Fruit fly (Drosophila melanogaster) whole organism, embryonic: Measurements from ENCODE around the gene Dhod.

Source experiments
- Adf1 ChIP-seq: fragments of 200-800 bp; sonication (Bioruptor generic); IDR thresholded peaks from 2 replicates; pipeline ENCODE4 v1.3.6; 2022; ENCODE audit warnings: missing biosample characterization, missing genetic modification characterization
- Atf6 ChIP-seq: fragments of 200-800 bp; sonication (Bioruptor generic); IDR thresholded peaks from 2 replicates; pipeline ENCODE4 v1.3.6; 2022; ENCODE audit warnings: missing biosample characterization, missing genetic modification characterization
- CG11696 ChIP-seq: fragments of 200-800 bp; sonication (Bioruptor generic); IDR thresholded peaks from 2 replicates; pipeline ENCODE4 v1.3.6; 2022; ENCODE audit warnings: missing biosample characterization, missing genetic modification characterization
- CG12299 ChIP-seq: fragments of 200-800 bp; sonication (Bioruptor generic); optimal IDR thresholded peaks from 2 replicates; lab custom pipeline; 2018; ENCODE audit warnings: missing biosample characterization, mild to moderate bottlenecking, missing genetic modification characterization
- CG1603 ChIP-seq: fragments of 200-800 bp; sonication (Bioruptor generic); optimal IDR thresholded peaks from 2 replicates; lab custom pipeline; 2019; ENCODE audit warnings: missing biosample characterization, mild to moderate bottlenecking, missing genetic modification characterization, moderate library complexity
- CG1792 ChIP-seq: fragments of 200-800 bp; sonication (Bioruptor generic); optimal IDR thresholded peaks from 2 replicates; lab custom pipeline; 2016; ENCODE audit warnings: missing biosample characterization, missing genetic modification characterization
- CG33213 ChIP-seq: fragments of 200-800 bp; sonication (Bioruptor generic); optimal IDR thresholded peaks from 3 replicates; lab custom pipeline; 2016; ENCODE audit warnings: missing biosample characterization, missing genetic modification characterization
- CG4730 ChIP-seq: fragments of 200-800 bp; sonication (Bioruptor generic); IDR thresholded peaks from 2 replicates; pipeline ENCODE4 v1.3.6; 2022; ENCODE audit warnings: missing biosample characterization, missing genetic modification characterization
- CG4854 ChIP-seq: fragments of 200-800 bp; sonication (Bioruptor generic); optimal IDR thresholded peaks from 2 replicates; lab custom pipeline; 2016; ENCODE audit warnings: missing biosample characterization, missing genetic modification characterization, inconsistent platforms
- CG5953 ChIP-seq: fragments of 200-800 bp; sonication (Bioruptor generic); IDR thresholded peaks from 2 replicates; pipeline ENCODE4 v1.3.6; 2022; ENCODE audit warnings: missing biosample characterization, missing genetic modification characterization
- CG8765 ChIP-seq: fragments of 200-800 bp; sonication (Bioruptor generic); IDR thresholded peaks from 2 replicates; pipeline ENCODE4 v1.3.6; 2022; ENCODE audit warnings: missing biosample characterization, missing genetic modification characterization
- CG9437 ChIP-seq: fragments of 200-800 bp; sonication (Bioruptor generic); optimal IDR thresholded peaks from 2 replicates; lab custom pipeline; 2018; ENCODE audit warnings: missing biosample characterization, mild to moderate bottlenecking, missing genetic modification characterization
- CG9609 ChIP-seq: fragments of 200-800 bp; sonication (Bioruptor generic); optimal IDR thresholded peaks from 3 replicates; lab custom pipeline; 2016; ENCODE audit warnings: missing biosample characterization, missing genetic modification characterization
- CG9797 ChIP-seq: fragments of 200-800 bp; sonication (Bioruptor generic); optimal IDR thresholded peaks from 3 replicates; lab custom pipeline; 2018; ENCODE audit warnings: missing biosample characterization, mild to moderate bottlenecking, missing genetic modification characterization
- CG9932 ChIP-seq: fragments of 200-800 bp; sonication (Bioruptor generic); IDR thresholded peaks from 2 replicates; pipeline ENCODE4 v1.3.6; 2022; ENCODE audit warnings: missing biosample characterization, missing genetic modification characterization
- CHES-1-like ChIP-seq: fragments of 200-800 bp; sonication (Bioruptor generic); optimal IDR thresholded peaks from 2 replicates; lab custom pipeline; 2016; ENCODE audit warnings: missing biosample characterization, missing genetic modification characterization
- Dbx ChIP-seq: fragments of 200-800 bp; sonication (Bioruptor generic); IDR thresholded peaks from 3 replicates; pipeline ENCODE4 v1.3.6; 2022; ENCODE audit warnings: missing biosample characterization, missing genetic modification characterization
- E2f1 ChIP-seq: fragments of 200-800 bp; sonication (Bioruptor generic); IDR thresholded peaks from 2 replicates; pipeline ENCODE4 v1.3.6; 2022; ENCODE audit warnings: missing biosample characterization, missing genetic modification characterization
- ERR ChIP-seq: fragments of 200-800 bp; sonication (Bioruptor generic); optimal IDR thresholded peaks from 2 replicates; lab custom pipeline; 2016; ENCODE audit warnings: missing biosample characterization, missing genetic modification characterization
- GATAe ChIP-seq: fragments of 200-800 bp; sonication (Bioruptor generic); conservative IDR thresholded peaks from 2 replicates; pipeline ENCODE4 v1.3.6; 2022; ENCODE audit warnings: missing biosample characterization, missing genetic modification characterization
- Hmx ChIP-seq: fragments of 200-800 bp; sonication (Bioruptor generic); optimal IDR thresholded peaks from 2 replicates; lab custom pipeline; 2016; ENCODE audit warnings: missing biosample characterization, missing genetic modification characterization
- Hr78 ChIP-seq, 2 experiments: fragments of 200-800 bp in 1 of 2; fragments of >200 bp in 1 of 2; sonication (Bioruptor generic) in 1 of 2; optimal IDR thresholded peaks; 2 replicates each; lab custom pipeline; 2017 to 2019; ENCODE audit warnings: missing biosample characterization in 2 of 2, missing genetic modification characterization in 2 of 2, mild to moderate bottlenecking in 1 of 2, moderate library complexity in 1 of 2
- Pdp1 ChIP-seq, 2 experiments: fragments of 200-800 bp; sonication (Bioruptor generic); optimal IDR thresholded peaks; 3 replicates each; lab custom pipeline; 2016; ENCODE audit warnings: missing biosample characterization in 2 of 2, missing genetic modification characterization in 2 of 2, mild to moderate bottlenecking in 1 of 2, moderate library complexity in 1 of 2
- Sox102F ChIP-seq: fragments of 200-800 bp; sonication (Bioruptor generic); optimal IDR thresholded peaks from 2 replicates; lab custom pipeline; 2018; ENCODE audit warnings: missing biosample characterization, mild to moderate bottlenecking, missing genetic modification characterization, moderate library complexity
- Xbp1 ChIP-seq: fragments of 200-800 bp; sonication (Bioruptor generic); optimal IDR thresholded peaks from 3 replicates; lab custom pipeline; 2016; ENCODE audit warnings: missing biosample characterization, mild to moderate bottlenecking, missing genetic modification characterization
- bcd ChIP-seq: fragments of 200-800 bp; sonication (Bioruptor generic); optimal IDR thresholded peaks from 2 replicates; lab custom pipeline; 2017; ENCODE audit warnings: missing biosample characterization, mild to moderate bottlenecking, missing genetic modification characterization
- bigmax ChIP-seq: fragments of 200-800 bp; sonication (Bioruptor generic); optimal IDR thresholded peaks from 2 replicates; lab custom pipeline; 2018; ENCODE audit warnings: missing biosample characterization, mild to moderate bottlenecking, missing genetic modification characterization
- chn ChIP-seq: fragments of 200-800 bp; sonication (Bioruptor generic); optimal IDR thresholded peaks from 2 replicates; lab custom pipeline; 2016; ENCODE audit warnings: missing biosample characterization, missing genetic modification characterization
- dati ChIP-seq: fragments of 200-800 bp; sonication (Bioruptor generic); IDR thresholded peaks from 2 replicates; pipeline ENCODE4 v1.3.6; 2022; ENCODE audit warnings: missing biosample characterization, missing genetic modification characterization
- gce ChIP-seq: fragments of 200-800 bp; sonication (Bioruptor generic); IDR thresholded peaks from 3 replicates; pipeline ENCODE4 v1.3.6; 2022; ENCODE audit warnings: missing biosample characterization, missing genetic modification characterization
- grn ChIP-seq: fragments of 200-800 bp; sonication (Bioruptor generic); optimal IDR thresholded peaks from 3 replicates; lab custom pipeline; 2017; ENCODE audit warnings: missing biosample characterization, missing genetic modification characterization
- gsb-n ChIP-seq: fragments of 200-800 bp; sonication (Bioruptor generic); optimal IDR thresholded peaks from 3 replicates; lab custom pipeline; 2018; ENCODE audit warnings: missing biosample characterization, mild to moderate bottlenecking, missing genetic modification characterization
- ind ChIP-seq: fragments of 200-800 bp; sonication (Bioruptor generic); optimal IDR thresholded peaks from 3 replicates; lab custom pipeline; 2016; ENCODE audit warnings: missing biosample characterization, missing genetic modification characterization
- jing ChIP-seq: fragments of 200-800 bp; sonication (Bioruptor generic); optimal IDR thresholded peaks from 2 replicates; lab custom pipeline; 2018; ENCODE audit warnings: missing biosample characterization, mild to moderate bottlenecking, missing genetic modification characterization
- oc ChIP-seq: fragments of 200-800 bp; sonication (Bioruptor generic); optimal IDR thresholded peaks from 2 replicates; lab custom pipeline; 2018; ENCODE audit warnings: missing biosample characterization, mild to moderate bottlenecking, missing genetic modification characterization, moderate library complexity
- sc ChIP-seq, 3 experiments: fragments of >200 bp in 2 of 3; fragments of 200-800 bp in 1 of 3; sonication (Bioruptor generic) in 1 of 3; optimal IDR thresholded peaks; 2 replicates in 2 of 3; 3 replicates in 1 of 3; lab custom pipeline; 2017; ENCODE audit warnings: mild to moderate bottlenecking in 1 of 3, missing biosample characterization in 1 of 3, missing genetic modification characterization in 1 of 3, missing genetic modification reagents in 1 of 3
- sens ChIP-seq: fragments of 200-800 bp; sonication (Bioruptor generic); peaks from one replicate; lab custom pipeline; 2016; ENCODE audit warnings: missing biosample characterization, missing genetic modification characterization
- sens-2 ChIP-seq: fragments of 200-800 bp; sonication (Bioruptor generic); IDR thresholded peaks from 2 replicates; pipeline ENCODE4 v1.3.6; 2022; ENCODE audit warnings: missing biosample characterization, missing genetic modification characterization
- seq ChIP-seq: fragments of 200-800 bp; sonication (Bioruptor generic); IDR thresholded peaks from 2 replicates; pipeline ENCODE4 v1.3.6; 2022; ENCODE audit warnings: missing biosample characterization, missing genetic modification characterization
- slp2 ChIP-seq: fragments of 200-800 bp; sonication (Bioruptor generic); optimal IDR thresholded peaks from 2 replicates; lab custom pipeline; 2016; ENCODE audit warnings: missing biosample characterization, missing genetic modification characterization
- so ChIP-seq: fragments of 200-800 bp; sonication (Bioruptor generic); IDR thresholded peaks from 3 replicates; pipeline ENCODE4 v1.3.6; 2022; ENCODE audit warnings: missing biosample characterization, missing genetic modification characterization
- stwl ChIP-seq: fragments of 200-800 bp; sonication (Bioruptor generic); optimal IDR thresholded peaks from 3 replicates; lab custom pipeline; 2018; ENCODE audit warnings: missing biosample characterization, mild to moderate bottlenecking, missing genetic modification characterization, moderate library complexity
- sug ChIP-seq: fragments of 200-800 bp; optimal IDR thresholded peaks from 2 replicates; lab custom pipeline; 2019; ENCODE audit warnings: missing biosample characterization, mild to moderate bottlenecking, missing genetic modification characterization, moderate library complexity
- tll ChIP-seq, 2 experiments: fragments of 200-800 bp in 1 of 2; fragments of >200 bp in 1 of 2; sonication (Bioruptor generic) in 1 of 2; optimal IDR thresholded peaks; 2 replicates each; lab custom pipeline; 2017 to 2019; ENCODE audit warnings: missing biosample characterization in 2 of 2, missing genetic modification characterization in 2 of 2, mild to moderate bottlenecking in 1 of 2, moderate library complexity in 1 of 2
- tup ChIP-seq: fragments of 200-800 bp; sonication (Bioruptor generic); optimal IDR thresholded peaks from 2 replicates; lab custom pipeline; 2016; ENCODE audit warnings: missing biosample characterization, mild to moderate bottlenecking, missing genetic modification characterization, moderate library complexity
- tx ChIP-seq: fragments of 200-800 bp; sonication (Bioruptor generic); optimal IDR thresholded peaks from 2 replicates; lab custom pipeline; 2016; ENCODE audit warnings: missing biosample characterization, missing genetic modification characterization
- vnd ChIP-seq: fragments of 200-800 bp; sonication (Bioruptor generic); IDR thresholded peaks from 3 replicates; pipeline ENCODE4 v1.3.6; 2022; ENCODE audit warnings: missing biosample characterization, missing genetic modification characterization; ENCODE audit not compliant: partially characterized antibody
- wdn ChIP-seq: fragments of 200-800 bp; sonication (Bioruptor generic); IDR thresholded peaks from 2 replicates; pipeline ENCODE4 v1.3.6; 2022; ENCODE audit warnings: missing biosample characterization, missing genetic modification characterization
- zf30C ChIP-seq: fragments of 200-800 bp; sonication (Bioruptor generic); optimal IDR thresholded peaks from 3 replicates; lab custom pipeline; 2018; ENCODE audit warnings: missing biosample characterization, mild to moderate bottlenecking, missing genetic modification characterization

Gene Dhod

dm6 chr3R:8669029-8669707, 16.5 kb upstream of the Dhod start (continued):
- TF ChIP-seq CG4854 (GFP tag; lab: Kevin White, UChicago) (peak; percentile 96), CG1792 (peak; percentile 96), oc (tag; lab: Kevin White, UChicago) (peak; percentile 98), Pdp1 (GFP tag; optimal IDR thresholded peaks at IDR 0.05; lab: Kevin White, UChicago) (peak; percentile 94 to 97), jing (GFP tag; lab: Kevin White, UChicago) (peak; percentile 94), Hmx (peak; percentile 93), CG1603 (tag; lab: Kevin White, UChicago) (peak; percentile 98), CG9797 (GFP tag; lab: Kevin White, UChicago) (peak; percentile 68), chn (peak; percentile 98), CG12299 (tag; lab: Kevin White, UChicago) (peak; percentile 97), Sox102F (GFP tag; lab: Kevin White, UChicago) (peak; percentile 97), CG9932 (peak; percentile 94), CG9609 (GFP tag; lab: Kevin White, UChicago) (peak; percentile 95), Atf6 (peak; percentile 97), Adf1 (GFP tag; lab: Robert Waterston, UW) (peak; percentile 82), grn (GFP tag; lab: Kevin White, UChicago) (peak; percentile 86), stwl (tag; lab: Kevin White, UChicago) (peak; percentile 80), tll (GFP tag; optimal IDR thresholded peaks at IDR 0.05; lab: Kevin White, UChicago) (peak in 1 of 2 experiments; percentile 64), sug (tag; lab: Kevin White, UChicago) (peak; percentile 93), bcd (GFP tag; lab: Kevin White, UChicago) (peak; percentile 98), CHES-1-like (GFP tag; lab: Kevin White, UChicago) (peak; percentile 96), CG5953 (GFP tag; lab: Robert Waterston, UW) (peak; percentile 95), zf30C (GFP tag; lab: Kevin White, UChicago) (peak; percentile 45), CG4730 (GFP tag; lab: Robert Waterston, UW) (peak; percentile 89), Hr78 (GFP tag; optimal IDR thresholded peaks at IDR 0.05; lab: Kevin White, UChicago) (peak in 1 of 2 experiments; percentile 89), ERR (peak; percentile 96), E2f1 (GFP tag; lab: Robert Waterston, UW) (peak; percentile 96), gsb-n (tag; lab: Kevin White, UChicago) (peak; percentile 98), dati (GFP tag; lab: Robert Waterston, UW) (peak; percentile 94), so (GFP tag; lab: Robert Waterston, UW) (peak; percentile 97), wdn (GFP tag; lab: Robert Waterston, UW) (peak; percentile 94), gce (peak; percentile 96), GATAe (GFP tag; lab: Robert Waterston, UW) (peak; percentile 84), sens-2 (GFP tag; lab: Robert Waterston, UW) (peak; percentile 94), CG8765 (peak; percentile 90), ind (GFP tag; lab: Kevin White, UChicago) (peak; percentile 97), CG11696 (peak; percentile 100), slp2 (GFP tag; lab: Kevin White, UChicago) (peak; percentile 96), tx (GFP tag; lab: Kevin White, UChicago) (peak; percentile 96), bigmax (GFP tag; lab: Kevin White, UChicago) (peak; percentile 85), Dbx (GFP tag; lab: Robert Waterston, UW) (peak; percentile 96), sc (optimal IDR thresholded peaks at IDR 0.05; lab: Kevin White, UChicago) (no peak), sc (GFP tag; optimal IDR thresholded peaks at IDR 0.05; lab: Kevin White, UChicago) (peak; percentile 97), sens (GFP tag; lab: Kevin White, UChicago) (peak; percentile 100), Xbp1 (GFP tag; lab: Kevin White, UChicago) (peak; percentile 98), CG9437 (GFP tag; lab: Kevin White, UChicago) (peak; percentile 91), seq (GFP tag; lab: Robert Waterston, UW) (peak; percentile 99), CG33213 (peak; percentile 97), tup (GFP tag; lab: Kevin White, UChicago) (peak; percentile 97), vnd (GFP tag; lab: Robert Waterston, UW) (peak; percentile 37)
